Worm (Caenorhabditis elegans) whole organism, midembryonic: ENCODE data around the gene T16G12.10.

Source experiments
- T22C8.4 ChIP-seq: fragments of 200-800 bp; sonication (Bioruptor generic); IDR thresholded peaks from 2 replicates; pipeline ENCODE4 v1.3.6; 2022; ENCODE audit warnings: missing genetic modification characterization, missing compliant biosample characterization
- cog-1 ChIP-seq: sonication (generic microtip); optimal IDR thresholded peaks from 2 replicates; lab custom pipeline; 2016; ENCODE audit warnings: missing genetic modification characterization, missing compliant biosample characterization
- flt-1 ChIP-seq: fragments of 200-800 bp; sonication (Bioruptor generic); IDR thresholded peaks from 2 replicates; pipeline ENCODE4 v1.3.6; 2022; ENCODE audit warnings: missing genetic modification characterization, missing compliant biosample characterization
- ztf-29 ChIP-seq: fragments of 200-800 bp; sonication (Bioruptor generic); IDR thresholded peaks from 2 replicates; pipeline ENCODE4 v1.3.6; 2022; ENCODE audit warnings: missing genetic modification reagents, missing genetic modification characterization, missing compliant biosample characterization

DNA sequence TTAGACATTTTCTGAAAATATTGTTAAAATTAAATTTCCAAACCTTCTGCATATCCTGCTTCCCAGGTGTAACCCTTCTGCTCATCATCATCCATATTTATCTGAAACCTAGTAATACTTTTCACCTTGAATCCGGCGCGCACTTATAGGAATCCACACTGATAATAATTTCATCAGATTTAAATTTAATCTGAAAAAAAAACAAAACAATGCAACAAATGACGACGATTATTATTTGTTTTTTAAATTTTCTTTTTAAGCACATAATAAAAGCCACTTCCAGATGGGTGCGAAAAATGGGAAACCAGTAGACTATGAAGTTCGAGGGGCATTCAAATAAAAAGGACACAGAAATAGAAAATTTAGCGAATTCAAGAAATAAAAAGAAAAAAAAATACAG lies 34.8 kb upstream of the T16G12.10 start, which contains the start of gene gtf-2H2C:
- TF ChIP-seq cog-1 (tag; lab: Kevin White, UChicago) (no peak), T22C8.4 (GFP tag; lab: Robert Waterston, UW) (no peak), ztf-29 (no peak), flt-1 (GFP tag; lab: Robert Waterston, UW) (no peak)
